Worm (Caenorhabditis elegans): ENCODE measurements around the gene F13E9.9.

F13E9.9 gene

DNA sequence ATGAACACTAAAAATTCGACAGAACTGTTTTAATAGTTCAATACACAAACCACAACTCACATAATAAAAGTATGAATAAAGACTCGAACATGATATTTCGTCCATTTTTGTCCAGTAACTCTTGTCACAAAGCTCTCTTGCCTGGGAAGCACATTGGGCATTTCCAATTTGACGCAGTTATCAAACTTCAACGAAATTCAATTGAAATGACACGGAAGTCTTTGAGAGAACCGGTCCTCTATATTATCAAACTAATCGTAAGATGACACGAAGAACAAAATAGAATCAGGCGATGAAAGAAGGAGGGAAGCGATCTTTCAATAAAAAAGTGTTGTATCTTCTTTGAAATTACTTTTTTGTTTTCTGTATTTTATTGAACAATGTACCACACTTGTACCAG lies 43.9 kb downstream of the F13E9.9 start, which contains the start of gene T11G6.3:
Gene T11G6.3, minus strand, starts transcription at position 189 of the 400 bp plus-strand sequence.
- TF ChIP-seq unc-62 (GFP tag; optimal IDR thresholded peaks at IDR 0.05) (no peak), elt-3 (tag; optimal IDR thresholded peaks at IDR 0.05) (peak in 2 of 6 experiments; percentile 2 to 19), lin-14 (GFP tag; optimal IDR thresholded peaks at IDR 0.05) (peak; percentile 41), nhr-28 (tag; optimal IDR thresholded peaks at IDR 0.05) (no peak), fkh-8 (tag; optimal IDR thresholded peaks at IDR 0.05) (no peak), snu-23 (GFP tag; optimal IDR thresholded peaks at IDR 0.05) (peak; percentile 19), elt-2 (tag; optimal IDR thresholded peaks at IDR 0.05) (no peak), dsc-1 (tag; optimal IDR thresholded peaks at IDR 0.05) (no peak), lsy-2 (tag; optimal IDR thresholded peaks at IDR 0.05) (peak in 1 of 2 experiments; percentile 7), swsn-7 (tag; optimal IDR thresholded peaks at IDR 0.05) (no peak), nhr-76 (tag; optimal IDR thresholded peaks at IDR 0.05) (no peak), nhr-20 (tag; optimal IDR thresholded peaks at IDR 0.05) (peak; percentile 19), hlh-4 (tag; optimal IDR thresholded peaks at IDR 0.05) (no peak), tbx-2 (tag; optimal IDR thresholded peaks at IDR 0.05) (peak; percentile 17), blmp-1 (tag; optimal IDR thresholded peaks at IDR 0.05) (peak; percentile 34), hlh-17 (GFP tag; optimal IDR thresholded peaks at IDR 0.05; ENCODE audit: borderline replicate concordance) (no peak), hpl-2 (GFP tag; optimal IDR thresholded peaks at IDR 0.05) (no peak), zag-1 (tag; optimal IDR thresholded peaks at IDR 0.05) (no peak), aly-2 (tag; optimal IDR thresholded peaks at IDR 0.05) (no peak), ztf-11 (tag; optimal IDR thresholded peaks at IDR 0.05) (no peak), sox-4 (tag; optimal IDR thresholded peaks at IDR 0.05) (no peak), ets-5 (GFP tag; IDR thresholded peaks at IDR 0.05) (no peak), unc-98 (GFP tag; IDR thresholded peaks at IDR 0.05) (no peak), lin-39 (tag; optimal IDR thresholded peaks at IDR 0.05) (no peak), vab-15 (tag; optimal IDR thresholded peaks at IDR 0.05) (no peak), lir-3 (tag; optimal IDR thresholded peaks at IDR 0.05; ENCODE audit: poor library complexity) (no peak), nhr-71 (tag; optimal IDR thresholded peaks at IDR 0.05) (peak; percentile 4), nhr-85 (tag) (peak; percentile 66), ces-1 (GFP tag; optimal IDR thresholded peaks at IDR 0.05) (no peak), ceh-90 (tag; optimal IDR thresholded peaks at IDR 0.05) (no peak)

DNA sequence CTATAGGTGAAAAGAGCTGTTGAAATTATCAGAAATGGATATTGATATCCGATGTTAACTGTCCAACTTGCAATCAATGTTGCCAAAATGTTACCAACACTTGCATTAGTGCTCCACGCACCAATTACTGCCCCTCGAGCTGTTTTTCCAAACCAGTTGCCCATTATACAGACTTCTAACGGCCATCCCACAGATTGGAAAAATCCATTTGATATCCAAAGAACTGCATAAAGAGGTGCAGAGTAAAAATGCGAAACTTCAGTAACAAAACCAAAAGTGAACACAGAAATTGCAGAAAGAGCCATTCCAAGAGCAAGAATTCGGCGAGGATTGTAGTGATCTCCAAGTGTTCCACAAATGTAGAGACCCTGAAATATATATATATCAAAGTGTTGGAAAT lies 44.9 kb downstream of the F13E9.9 start:
- TF ChIP-seq grh-1 (GFP tag; IDR thresholded peaks at IDR 0.05) = no peak
- TF ChIP-seq efl-1 (optimal IDR thresholded peaks at IDR 0.05) = no peak
- TF ChIP-seq efl-1 (GFP tag; optimal IDR thresholded peaks at IDR 0.05 in 1 of 2) = peak in 1 of 2 experiments; percentile 69

DNA sequence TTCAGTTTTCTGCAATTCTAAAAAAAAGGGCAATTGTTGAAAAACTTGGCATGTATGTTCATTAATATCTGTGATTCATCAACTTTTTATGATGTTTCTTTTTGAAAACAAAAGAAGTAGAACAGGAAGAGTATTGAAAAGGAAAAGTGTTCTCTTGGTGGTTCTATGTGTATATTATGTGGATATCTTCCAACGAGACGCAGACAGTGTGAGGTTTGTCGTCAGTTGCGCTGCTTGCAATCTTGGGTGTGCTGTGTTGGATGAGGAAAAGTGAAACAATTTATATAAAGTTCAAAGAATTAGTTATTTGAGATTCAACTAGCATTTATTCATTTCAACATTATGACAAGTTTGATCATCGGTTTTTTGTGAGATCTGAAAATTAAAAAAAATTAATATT lies 46.6 kb downstream of the F13E9.9 start:
- no peak for TF ChIP-seq fkh-8 (tag; optimal IDR thresholded peaks at IDR 0.05)
- TF ChIP-seq unc-62 (GFP tag; optimal IDR thresholded peaks at IDR 0.05) = no peak
- no peak for TF ChIP-seq hpl-2 (GFP tag; optimal IDR thresholded peaks at IDR 0.05)
- no peak for TF ChIP-seq C04F5.9 (tag; optimal IDR thresholded peaks at IDR 0.05)
- peak; percentile 4 for TF ChIP-seq unc-130 (tag; optimal IDR thresholded peaks at IDR 0.05)
- TF ChIP-seq ets-5 (GFP tag; IDR thresholded peaks at IDR 0.05) = no peak
- TF ChIP-seq lin-15B (tag; optimal IDR thresholded peaks at IDR 0.05) = no peak
- no peak for TF ChIP-seq alr-1 (tag; optimal IDR thresholded peaks at IDR 0.05; ENCODE audit: borderline replicate concordance)
- peak; percentile 0 for TF ChIP-seq tbx-2 (tag; optimal IDR thresholded peaks at IDR 0.05)
- no peak for TF ChIP-seq egl-13 (tag; optimal IDR thresholded peaks at IDR 0.05)
- no peak for TF ChIP-seq swsn-7 (tag; optimal IDR thresholded peaks at IDR 0.05)
- peak in 1 of 3 experiments; percentile 29 for TF ChIP-seq dpl-1 (GFP tag; optimal IDR thresholded peaks at IDR 0.05)
- TF ChIP-seq lin-39 (tag; optimal IDR thresholded peaks at IDR 0.05) = no peak
- TF ChIP-seq ceh-63 (GFP tag; optimal IDR thresholded peaks at IDR 0.05) = no peak
- peak; percentile 95 for TF ChIP-seq blmp-1 (tag; optimal IDR thresholded peaks at IDR 0.05)
- peak; percentile 19 for TF ChIP-seq mep-1 (tag; optimal IDR thresholded peaks at IDR 0.05)
- no peak for TF ChIP-seq lir-3 (tag; optimal IDR thresholded peaks at IDR 0.05; ENCODE audit: poor library complexity)
- no peak for TF ChIP-seq zag-1 (tag; optimal IDR thresholded peaks at IDR 0.05)
- TF ChIP-seq egl-27 (tag; optimal IDR thresholded peaks at IDR 0.05) = no peak
- TF ChIP-seq lsy-2 (tag; optimal IDR thresholded peaks at IDR 0.05) = peak in 1 of 2 experiments; percentile 9
- TF ChIP-seq aha-1 (tag; optimal IDR thresholded peaks at IDR 0.05) = no peak
- TF ChIP-seq lin-35 (GFP tag; optimal IDR thresholded peaks at IDR 0.05) = no peak
- TF ChIP-seq elt-2 (tag; optimal IDR thresholded peaks at IDR 0.05) = no peak
- no peak for TF ChIP-seq nhr-90 (tag; optimal IDR thresholded peaks at IDR 0.05; ENCODE audit: poor library complexity)
- peak; percentile 30 for TF ChIP-seq F16B12.6 (tag; optimal IDR thresholded peaks at IDR 0.05)
- TF ChIP-seq Y116A8C.19 (tag; optimal IDR thresholded peaks at IDR 0.05; ENCODE audit: borderline replicate concordance) = no peak
- no peak for TF ChIP-seq mdl-1 (tag; optimal IDR thresholded peaks at IDR 0.05)
- no peak for TF ChIP-seq mab-9 (GFP tag; IDR thresholded peaks at IDR 0.05)

Measured in whole organism, L1 larva.